Worm (Caenorhabditis elegans) whole organism, young adult: ENCODE data around the gene sri-48.

Experiments
- F10E7.11 ChIP-seq: sonication (generic microtip); optimal IDR thresholded peaks from 2 replicates; lab custom pipeline; 2017; ENCODE audit warnings: mild to moderate bottlenecking, missing genetic modification characterization, moderate library complexity, missing compliant biosample characterization
- ama-1 ChIP-seq, 3 experiments: fragments of 150-350 bp in 1 of 3; sonication (generic microtip) in 2 of 3; optimal IDR thresholded peaks; 2 replicates each; lab custom pipeline; 2014 to 2018; ENCODE audit warnings: missing biosample characterization in 2 of 3, missing genetic modification characterization in 2 of 3, missing genetic modification reagents in 2 of 3
- tbp1 ChIP-seq: fragments of 200-800 bp; sonication (Bioruptor generic); optimal IDR thresholded peaks from 2 replicates; lab custom pipeline; 2018; ENCODE audit warnings: mild to moderate bottlenecking, missing genetic modification characterization, missing compliant biosample characterization

- TF ChIP-seq F10E7.11 (no peak), tbp1 (GFP tag; lab: Kevin White, UChicago) (no peak), ama-1 (optimal IDR thresholded peaks at IDR 0.05; lab: Kevin White, UChicago) (no peak), ama-1 (GFP tag; optimal IDR thresholded peaks at IDR 0.05; lab: Kevin White, UChicago) (no peak)
Observed at ce11 chrII:3241842-3242241, 40.7 kb upstream of the sri-48 start.
